Worm (Caenorhabditis elegans): ENCODE results near the gene cnt-1.

- TF ChIP-seq lin-35 (GFP tag; optimal IDR thresholded peaks at IDR 0.05) (no peak), akir-1 (GFP tag; optimal IDR thresholded peaks at IDR 0.05) (no peak), ztf-6 (GFP tag; IDR thresholded peaks at IDR 0.05) (no peak), unc-62 (GFP tag; optimal IDR thresholded peaks at IDR 0.05) (no peak), let-526 (GFP tag; IDR thresholded peaks at IDR 0.05) (no peak), nfya-1 (tag; optimal IDR thresholded peaks at IDR 0.05; ENCODE audit: borderline replicate concordance, insufficient read depth) (no peak), ama-1 (optimal IDR thresholded peaks at IDR 0.05) (no peak), ama-1 (GFP tag; optimal IDR thresholded peaks at IDR 0.05) (no peak), cebp-2 (GFP tag; IDR thresholded peaks at IDR 0.05) (no peak), rcor-1 (GFP tag; IDR thresholded peaks at IDR 0.05) (no peak), dpff-1 (tag; optimal IDR thresholded peaks at IDR 0.05) (no peak)
Observed at ce11 chrII:12063076-12063475, 25.6 kb downstream of the cnt-1 start.

All from whole organism, young adult.